Fruit fly (Drosophila melanogaster): ENCODE measurements around the gene Fpgs1.

Fpgs1 gene

DNA sequence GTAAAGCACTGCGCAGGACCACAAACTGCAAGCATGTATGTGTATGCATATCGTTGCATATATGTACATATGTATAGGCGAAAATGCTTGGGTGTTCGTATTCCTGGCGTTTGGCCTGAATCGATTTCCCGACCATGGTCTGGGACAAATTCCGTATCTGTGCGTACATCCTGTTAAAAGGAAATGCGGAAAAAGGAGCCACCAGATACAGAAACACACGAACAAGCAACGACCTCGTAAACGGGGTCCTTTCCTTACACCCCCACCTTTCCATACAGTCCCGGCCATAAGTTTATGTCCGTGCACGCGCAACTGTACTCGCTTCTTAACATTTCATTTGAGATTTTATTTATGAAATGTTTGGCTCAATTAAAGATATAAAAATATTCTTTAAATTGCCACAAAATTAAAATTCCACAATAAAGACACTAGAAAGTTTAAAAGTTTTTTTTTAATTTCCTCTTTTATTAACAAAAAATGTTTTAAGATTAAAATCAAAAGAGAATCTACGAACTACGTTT, 27.7 kb upstream of the Fpgs1 start:
- TF ChIP-seq OdsH (GFP tag; optimal IDR thresholded peaks at IDR 0.05) (no peak), tai (GFP tag; optimal IDR thresholded peaks at IDR 0.05) (no peak), N (GFP tag; optimal IDR thresholded peaks at IDR 0.05) (no peak), h (GFP tag; optimal IDR thresholded peaks at IDR 0.05) (no peak), CrebA (GFP tag; optimal IDR thresholded peaks at IDR 0.05; ENCODE audit: borderline replicate concordance) (no peak), Rel (GFP tag; optimal IDR thresholded peaks at IDR 0.05) (no peak), Rel (tag; optimal IDR thresholded peaks at IDR 0.05) (no peak), dl (GFP tag; optimal IDR thresholded peaks at IDR 0.05; ENCODE audit: insufficient read depth in 1 of 2, partially characterized antibody in 2 of 2) (no peak), woc (GFP tag; optimal IDR thresholded peaks at IDR 0.05) (no peak), Hr78 (GFP tag; optimal IDR thresholded peaks at IDR 0.05) (no peak), CG9705 (GFP tag; optimal IDR thresholded peaks at IDR 0.05) (no peak)

DNA sequence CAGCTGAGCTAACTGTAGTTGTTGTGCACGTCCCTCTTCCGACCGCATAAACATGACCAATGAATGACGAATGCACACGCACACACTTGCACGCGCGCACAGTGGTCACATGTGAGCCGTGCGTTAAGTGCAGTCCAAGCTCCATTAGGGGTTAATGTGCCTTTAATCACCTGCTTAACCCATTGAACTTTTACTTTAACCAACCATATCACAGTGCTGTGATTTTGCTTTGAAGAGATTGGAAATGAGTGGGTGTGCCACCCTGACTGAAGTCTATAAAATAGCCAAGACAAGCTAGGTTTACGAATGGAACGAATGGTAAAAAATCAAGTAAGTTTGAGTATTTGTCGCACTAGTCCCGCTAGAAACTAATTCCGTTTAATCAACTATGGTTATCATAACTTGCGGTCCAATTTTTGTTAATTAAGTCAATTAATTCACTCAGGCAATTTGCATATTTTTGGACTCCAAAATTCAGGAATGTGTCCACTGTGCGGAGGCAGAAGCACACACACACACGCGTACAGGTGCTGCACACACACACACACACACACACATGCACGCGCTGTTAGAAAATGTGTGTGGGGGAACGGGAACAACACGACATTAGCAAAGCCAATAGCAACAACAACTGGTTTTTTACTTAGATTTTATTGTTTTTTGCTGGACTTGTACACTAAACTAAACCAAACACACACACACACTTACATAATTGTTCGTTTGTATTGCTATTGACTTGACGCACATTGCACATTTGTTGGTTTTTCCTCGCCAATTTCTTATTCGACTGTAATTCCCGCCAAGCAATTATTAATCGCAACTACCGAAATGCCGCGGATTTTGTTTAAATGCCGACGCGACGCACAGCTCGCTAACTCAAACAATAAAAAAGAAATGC, 20.2 kb upstream of the Fpgs1 start:
- TF ChIP-seq sage (GFP tag; optimal IDR thresholded peaks at IDR 0.05) (no peak), CrebA (GFP tag; optimal IDR thresholded peaks at IDR 0.05; ENCODE audit: borderline replicate concordance) (no peak), Mio (GFP tag; optimal IDR thresholded peaks at IDR 0.05) (no peak), psq (GFP tag; optimal IDR thresholded peaks at IDR 0.05) (peak; percentile 64), jim (GFP tag; optimal IDR thresholded peaks at IDR 0.05) (no peak), OdsH (GFP tag; optimal IDR thresholded peaks at IDR 0.05) (peak; percentile 60), lola (GFP tag; optimal IDR thresholded peaks at IDR 0.05) (no peak), Dif (GFP tag; optimal IDR thresholded peaks at IDR 0.05; ENCODE audit: partially characterized antibody) (no peak), Jra (GFP tag; optimal IDR thresholded peaks at IDR 0.05) (peak; percentile 62), Vsx2 (GFP tag; optimal IDR thresholded peaks at IDR 0.05; ENCODE audit: partially characterized antibody) (no peak), Hr83 (GFP tag; optimal IDR thresholded peaks at IDR 0.05; ENCODE audit: poor library complexity, severe bottlenecking) (no peak), Hnf4 (GFP tag; optimal IDR thresholded peaks at IDR 0.05) (no peak), GATAd (GFP tag; optimal IDR thresholded peaks at IDR 0.05) (no peak), br (GFP tag; optimal IDR thresholded peaks at IDR 0.05) (peak; percentile 76), woc (GFP tag; optimal IDR thresholded peaks at IDR 0.05) (peak; percentile 85), CG32264 (GFP tag; optimal IDR thresholded peaks at IDR 0.05) (no peak), tai (GFP tag; optimal IDR thresholded peaks at IDR 0.05) (no peak), Sp1 (GFP tag; optimal IDR thresholded peaks at IDR 0.05) (peak; percentile 59), Hr78 (GFP tag; optimal IDR thresholded peaks at IDR 0.05) (no peak), Dfd (GFP tag; optimal IDR thresholded peaks at IDR 0.05) (no peak), N (GFP tag; optimal IDR thresholded peaks at IDR 0.05) (peak; percentile 50), foxo (GFP tag; optimal IDR thresholded peaks at IDR 0.05) (peak in 1 of 2 experiments; percentile 61), fru (GFP tag; optimal IDR thresholded peaks at IDR 0.05) (peak; percentile 77), rgr (GFP tag; optimal IDR thresholded peaks at IDR 0.05) (peak; percentile 47), ey (GFP tag; optimal IDR thresholded peaks at IDR 0.05) (peak; percentile 69), brk (GFP tag; optimal IDR thresholded peaks at IDR 0.05) (no peak), dmrt93B (GFP tag; optimal IDR thresholded peaks at IDR 0.05) (peak; percentile 67), Myc (optimal IDR thresholded peaks at IDR 0.05) (no peak), CG9705 (GFP tag; optimal IDR thresholded peaks at IDR 0.05) (peak; percentile 51), usp (GFP tag; optimal IDR thresholded peaks at IDR 0.05) (no peak), dsf (GFP tag; optimal IDR thresholded peaks at IDR 0.05; ENCODE audit: borderline replicate concordance) (no peak), Abd-B (GFP tag; optimal IDR thresholded peaks at IDR 0.05) (no peak), pan (optimal IDR thresholded peaks at IDR 0.05) (no peak), HLH106 (tag; optimal IDR thresholded peaks at IDR 0.05) (peak; percentile 60), sv (GFP tag; optimal IDR thresholded peaks at IDR 0.05) (no peak), h (GFP tag; optimal IDR thresholded peaks at IDR 0.05) (peak; percentile 68), dl (GFP tag; optimal IDR thresholded peaks at IDR 0.05; ENCODE audit: insufficient read depth in 1 of 2, partially characterized antibody in 2 of 2) (no peak), Rel (GFP tag; optimal IDR thresholded peaks at IDR 0.05) (no peak), Rel (tag; optimal IDR thresholded peaks at IDR 0.05) (no peak)

All from whole organism, wandering third instar larva.